Worm (Caenorhabditis elegans) whole organism, L4 larva: ENCODE measurements around the gene D1044.4.

Experiments used
- D1046.2 ChIP-seq: fragments of 200-800 bp; sonication (Bioruptor generic); IDR thresholded peaks from 2 replicates; pipeline ENCODE4 v1.3.6; 2022; ENCODE audit warnings: missing genetic modification characterization, missing compliant biosample characterization
- F26F4.8 ChIP-seq: fragments of 200-800 bp; sonication (Bioruptor generic); conservative IDR thresholded peaks from 2 replicates; pipeline ENCODE4 v1.3.6; 2022; ENCODE audit warnings: missing genetic modification characterization, missing compliant biosample characterization
- F37D6.2 ChIP-seq: sonication (generic microtip); optimal IDR thresholded peaks from 2 replicates; lab custom pipeline; 2016; ENCODE audit warnings: mild to moderate bottlenecking, missing genetic modification characterization, missing compliant biosample characterization
- F49E8.2 ChIP-seq: sonication (generic microtip); optimal IDR thresholded peaks from 2 replicates; lab custom pipeline; 2016; ENCODE audit warnings: missing compliant biosample characterization, mild to moderate bottlenecking, missing genetic modification characterization, borderline replicate concordance
- R02D3.7 ChIP-seq: fragments of 150-350 bp; sonication (generic microtip); optimal IDR thresholded peaks from 3 replicates; lab custom pipeline; 2014; ENCODE audit warnings: missing biosample characterization, missing genetic modification characterization
- T20F7.1 ChIP-seq: fragments of 200-800 bp; sonication (Bioruptor generic); optimal IDR thresholded peaks from 2 replicates; lab custom pipeline; 2018; ENCODE audit warnings: mild to moderate bottlenecking, missing genetic modification characterization, missing compliant biosample characterization
- T26A8.4 ChIP-seq: fragments of 200-800 bp; sonication (Bioruptor generic); IDR thresholded peaks from 2 replicates; pipeline ENCODE4 v1.3.6; 2022; ENCODE audit warnings: missing genetic modification characterization, missing compliant biosample characterization
- Y48G9A.11 ChIP-seq: fragments of 200-800 bp; sonication (Bioruptor generic); IDR thresholded peaks from 2 replicates; pipeline ENCODE4 v1.3.6; 2022; ENCODE audit warnings: missing genetic modification reagents, missing genetic modification characterization, missing compliant biosample characterization
- Y75B8A.6 ChIP-seq: fragments of 200-800 bp; sonication (Bioruptor generic); IDR thresholded peaks from 2 replicates; pipeline ENCODE4 v1.3.6; 2022; ENCODE audit warnings: missing genetic modification reagents, missing genetic modification characterization, missing compliant biosample characterization
- ZK337.2 ChIP-seq: fragments of 200-800 bp; sonication (Bioruptor generic); IDR thresholded peaks from 2 replicates; pipeline ENCODE4 v1.3.6; 2022; ENCODE audit warnings: missing genetic modification reagents, missing genetic modification characterization, missing compliant biosample characterization
- aha-1 ChIP-seq: fragments of 150-350 bp; peaks from one replicate; lab custom pipeline; 2014; ENCODE audit warnings: missing biosample characterization, missing genetic modification characterization
- ama-1 ChIP-seq: fragments of 150-350 bp; optimal IDR thresholded peaks from 2 replicates; lab custom pipeline; 2014; ENCODE audit warnings: inconsistent platforms, mixed read lengths
- ceh-44 ChIP-seq: fragments of 200-800 bp; sonication (Bioruptor generic); IDR thresholded peaks from 2 replicates; pipeline ENCODE4 v1.3.6; 2022; ENCODE audit warnings: missing genetic modification reagents, missing genetic modification characterization, missing compliant biosample characterization
- ceh-62 ChIP-seq: sonication (generic microtip); optimal IDR thresholded peaks from 2 replicates; lab custom pipeline; 2017; ENCODE audit warnings: missing biosample characterization, missing genetic modification characterization
- ceh-82 ChIP-seq: sonication (generic microtip); optimal IDR thresholded peaks from 2 replicates; lab custom pipeline; 2017; ENCODE audit warnings: missing biosample characterization, missing genetic modification characterization
- ces-1 ChIP-seq: fragments of 150-350 bp; sonication (generic microtip); optimal IDR thresholded peaks from 4 replicates; lab custom pipeline; 2014; ENCODE audit warnings: missing biosample characterization, missing genetic modification reagents, missing genetic modification characterization
- daf-16 ChIP-seq, 3 experiments: sonication (generic microtip); optimal IDR thresholded peaks; 2 replicates each; lab custom pipeline; 2016 to 2017; ENCODE audit warnings: missing genetic modification characterization in 3 of 3, missing genetic modification reagents in 3 of 3, mild to moderate bottlenecking in 2 of 3, missing compliant biosample characterization in 2 of 3, missing biosample characterization in 1 of 3, moderate library complexity in 1 of 3
- dmd-6 ChIP-seq: fragments of 200-800 bp; sonication (Bioruptor generic); IDR thresholded peaks from 2 replicates; pipeline ENCODE4 v1.3.6; 2022; ENCODE audit warnings: missing genetic modification reagents, missing genetic modification characterization, missing compliant biosample characterization
- dve-1 ChIP-seq: sonication (generic microtip); optimal IDR thresholded peaks from 2 replicates; lab custom pipeline; 2017; ENCODE audit warnings: antibody characterized with exemption, mild to moderate bottlenecking, missing genetic modification characterization, missing compliant biosample characterization; ENCODE audit not compliant: insufficient read depth
- egl-27 ChIP-seq: sonication (generic microtip); optimal IDR thresholded peaks from 3 replicates; lab custom pipeline; 2017; ENCODE audit warnings: missing biosample characterization, missing genetic modification reagents, missing genetic modification characterization
- fkh-10 ChIP-seq: fragments of 150-350 bp; optimal IDR thresholded peaks from 2 replicates; lab custom pipeline; 2014; ENCODE audit warnings: missing biosample characterization, missing genetic modification reagents, missing genetic modification characterization
- gei-8 ChIP-seq: fragments of 200-800 bp; sonication (Bioruptor generic); optimal IDR thresholded peaks from 2 replicates; lab custom pipeline; 2018; ENCODE audit warnings: mild to moderate bottlenecking, missing genetic modification characterization, missing compliant biosample characterization
- hif-1 ChIP-seq, 2 experiments: sonication (generic microtip); optimal IDR thresholded peaks; 2 replicates each; lab custom pipeline; 2016 to 2017; ENCODE audit warnings: missing compliant biosample characterization in 2 of 2, missing genetic modification characterization in 2 of 2, missing genetic modification reagents in 2 of 2, missing genotype in 2 of 2, mild to moderate bottlenecking in 1 of 2
- lim-7 ChIP-seq: fragments of 200-800 bp; sonication (Bioruptor generic); IDR thresholded peaks from 2 replicates; pipeline ENCODE4 v1.3.6; 2022; ENCODE audit warnings: missing genetic modification characterization, missing compliant biosample characterization
- lin-15B ChIP-seq: fragments of 150-350 bp; sonication (generic microtip); optimal IDR thresholded peaks from 3 replicates; lab custom pipeline; 2014; ENCODE audit warnings: missing biosample characterization, missing genetic modification characterization
- lin-29 ChIP-seq: fragments of 200-800 bp; sonication (Bioruptor generic); IDR thresholded peaks from 2 replicates; pipeline ENCODE4 v1.3.6; 2022; ENCODE audit warnings: missing genetic modification reagents, missing genetic modification characterization, missing compliant biosample characterization
- lsy-2 ChIP-seq, 2 experiments: fragments of 150-350 bp in 1 of 2; sonication (generic microtip) in 1 of 2; optimal IDR thresholded peaks; 2 replicates each; lab custom pipeline; 2014 to 2017; ENCODE audit warnings: missing biosample characterization in 2 of 2, missing genetic modification characterization in 2 of 2
- madf-9 ChIP-seq: fragments of 200-800 bp; sonication (Bioruptor generic); conservative IDR thresholded peaks from 2 replicates; pipeline ENCODE4 v1.3.6; 2022; ENCODE audit warnings: missing genetic modification reagents, missing genetic modification characterization, missing compliant biosample characterization
- mdl-1 ChIP-seq, 2 experiments: fragments of 150-350 bp in 1 of 2; sonication (generic microtip) in 1 of 2; optimal IDR thresholded peaks; 2 replicates each; lab custom pipeline; 2014 to 2017; ENCODE audit warnings: missing biosample characterization in 2 of 2, missing genetic modification characterization in 2 of 2
- mdt-29 ChIP-seq: fragments of 200-800 bp; sonication (Bioruptor generic); IDR thresholded peaks from 2 replicates; pipeline ENCODE4 v1.3.6; 2022; ENCODE audit warnings: missing genetic modification reagents, missing genetic modification characterization, missing compliant biosample characterization
- mep-1 ChIP-seq: fragments of 150-350 bp; sonication (generic microtip); optimal IDR thresholded peaks from 3 replicates; lab custom pipeline; 2014; ENCODE audit warnings: missing biosample characterization, missing genetic modification characterization
- nhr-10 ChIP-seq: fragments of 150-350 bp; optimal IDR thresholded peaks from 2 replicates; lab custom pipeline; 2014; ENCODE audit warnings: missing biosample characterization, missing genetic modification characterization
- nhr-102 ChIP-seq: sonication (generic microtip); optimal IDR thresholded peaks from 2 replicates; lab custom pipeline; 2016; ENCODE audit warnings: mild to moderate bottlenecking, missing genetic modification characterization, moderate library complexity, missing compliant biosample characterization
- nhr-237 ChIP-seq: sonication (generic microtip); optimal IDR thresholded peaks from 2 replicates; lab custom pipeline; 2017; ENCODE audit warnings: missing biosample characterization, missing genetic modification characterization
- nhr-28 ChIP-seq: fragments of 150-350 bp; optimal IDR thresholded peaks from 2 replicates; lab custom pipeline; 2014; ENCODE audit warnings: missing biosample characterization, missing genetic modification characterization
- nhr-48 ChIP-seq: sonication (generic microtip); optimal IDR thresholded peaks from 2 replicates; lab custom pipeline; 2016; ENCODE audit warnings: mild to moderate bottlenecking, missing genetic modification characterization, missing compliant biosample characterization
- nhr-6 ChIP-seq: fragments of 150-350 bp; optimal IDR thresholded peaks from 2 replicates; lab custom pipeline; 2014; ENCODE audit warnings: missing biosample characterization, missing genetic modification characterization
- nhr-77 ChIP-seq: fragments of 150-350 bp; optimal IDR thresholded peaks from 2 replicates; lab custom pipeline; 2014; ENCODE audit warnings: missing biosample characterization, missing genetic modification characterization
- php-3 ChIP-seq: fragments of 200-800 bp; sonication (Bioruptor generic); IDR thresholded peaks from 2 replicates; pipeline ENCODE4 v1.3.6; 2022; ENCODE audit warnings: missing genetic modification reagents, missing genetic modification characterization, missing compliant biosample characterization
- sdz-12 ChIP-seq: fragments of 200-800 bp; sonication (Bioruptor generic); optimal IDR thresholded peaks from 2 replicates; lab custom pipeline; 2018; ENCODE audit warnings: mild to moderate bottlenecking, missing genetic modification characterization, missing compliant biosample characterization
- set-16 ChIP-seq: fragments of 200-800 bp; sonication (Bioruptor generic); IDR thresholded peaks from 2 replicates; pipeline ENCODE4 v1.3.6; 2022; ENCODE audit warnings: missing genetic modification reagents, missing genetic modification characterization, missing compliant biosample characterization
- skn-1 ChIP-seq: fragments of 150-350 bp; optimal IDR thresholded peaks from 2 replicates; lab custom pipeline; 2014; ENCODE audit warnings: missing biosample characterization, missing genetic modification characterization
- snpc-1.2 ChIP-seq: fragments of 200-800 bp; sonication (Bioruptor generic); IDR thresholded peaks from 2 replicates; pipeline ENCODE4 v1.3.6; 2022; ENCODE audit warnings: missing genetic modification reagents, missing genetic modification characterization, missing compliant biosample characterization
- tra-1 ChIP-seq: fragments of 200-800 bp; sonication (Bioruptor generic); IDR thresholded peaks from 2 replicates; pipeline ENCODE4 v1.3.6; 2022; ENCODE audit warnings: missing genetic modification reagents, missing genetic modification characterization, missing compliant biosample characterization
- unc-62 ChIP-seq, 3 experiments: fragments of 150-350 bp in 1 of 3; sonication (generic microtip); optimal IDR thresholded peaks in 2 of 3; peaks in 1 of 3; 1 replicate in 1 of 3; 2 replicates in 2 of 3; lab custom pipeline; 2014 to 2017; ENCODE audit warnings: missing biosample characterization in 3 of 3, missing genetic modification characterization in 3 of 3, missing genetic modification reagents in 3 of 3, missing genotype in 1 of 3
- vab-7 ChIP-seq: fragments of 200-800 bp; sonication (Bioruptor generic); IDR thresholded peaks from 2 replicates; pipeline ENCODE4 v1.3.6; 2022; ENCODE audit warnings: missing genetic modification reagents, missing genetic modification characterization, missing compliant biosample characterization
- zfp-2 ChIP-seq: sonication (generic microtip); optimal IDR thresholded peaks from 2 replicates; lab custom pipeline; 2016; ENCODE audit warnings: mild to moderate bottlenecking, missing genetic modification characterization, missing compliant biosample characterization
- zfp-3 ChIP-seq: fragments of 200-800 bp; sonication (Bioruptor generic); conservative IDR thresholded peaks from 2 replicates; pipeline ENCODE4 v1.3.6; 2022; ENCODE audit warnings: missing genetic modification reagents, missing genetic modification characterization, missing compliant biosample characterization

Gene D1044.4

DNA sequence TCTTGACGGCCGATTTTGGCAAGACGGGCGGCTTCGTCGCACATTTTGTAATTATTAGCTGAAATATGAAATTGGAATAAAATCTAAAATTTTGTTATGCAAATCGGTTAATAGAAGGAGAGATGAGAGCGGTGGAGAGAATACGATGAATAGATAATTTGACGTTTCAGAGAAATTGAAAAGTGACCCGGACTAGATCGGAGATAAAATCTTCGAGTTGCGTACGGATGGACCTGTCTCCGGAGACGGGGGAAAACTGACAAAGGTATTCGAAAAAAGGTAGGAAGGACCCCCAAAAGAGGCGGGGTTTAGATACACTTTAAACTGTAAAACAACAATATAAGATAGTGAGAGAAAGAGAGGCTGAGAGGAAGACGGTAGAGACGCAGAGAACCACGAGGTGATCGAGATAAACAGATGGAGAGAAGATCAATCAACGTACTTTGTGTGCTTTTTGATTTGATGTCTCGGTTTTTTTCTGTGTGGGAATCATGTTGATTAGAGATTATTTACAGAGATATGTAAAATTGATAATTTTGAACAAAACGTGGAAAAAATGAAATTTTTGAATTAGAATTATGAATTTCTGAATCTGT is 30.3 kb upstream of the D1044.4 start, which contains the start of gene F09F7.6 (continued):
- TF ChIP-seq gei-8 (GFP tag; lab: Kevin White, UChicago) (no peak), madf-9 (GFP tag; lab: Robert Waterston, UW) (no peak), nhr-237 (tag; lab: Kevin White, UChicago) (no peak), nhr-10 (tag; lab: Kevin White, UChicago) (peak; percentile 2), dmd-6 (GFP tag; lab: Robert Waterston, UW) (peak; percentile 81), tra-1 (GFP tag; lab: Robert Waterston, UW) (peak; percentile 74), nhr-48 (tag; lab: Kevin White, UChicago) (peak; percentile 33), lin-29 (GFP tag; lab: Robert Waterston, UW) (no peak), nhr-102 (tag; lab: Kevin White, UChicago) (peak; percentile 24), mdl-1 (tag; optimal IDR thresholded peaks at IDR 0.05; lab: Kevin White, UChicago) (peak; percentile 82 to 94), ceh-62 (tag; lab: Kevin White, UChicago) (no peak), lsy-2 (tag; optimal IDR thresholded peaks at IDR 0.05; lab: Kevin White, UChicago) (peak in 1 of 2 experiments; percentile 69)

- TF ChIP-seq F49E8.2, result no peak
- TF ChIP-seq F26F4.8, result no peak
- TF ChIP-seq T26A8.4, result peak; percentile 47; the same call in 1 of the 2 replicates
- TF ChIP-seq vab-7, result 0 out of 2 replicates have a peak, but pooled peaks have one; percentile 6
- TF ChIP-seq sdz-12 (GFP tag; lab: Kevin White, UChicago), result peak; percentile 74
- TF ChIP-seq set-16, result no peak
- TF ChIP-seq ces-1 (GFP tag; lab: Kevin White, UChicago), result no peak
- 0 out of 2 replicates have a peak, but pooled peaks have one; percentile 28 for TF ChIP-seq snpc-1.2 (GFP tag; lab: Robert Waterston, UW)
- peak in 1 of 2 experiments; percentile 7 for TF ChIP-seq lsy-2 (tag; optimal IDR thresholded peaks at IDR 0.05; lab: Kevin White, UChicago)
- peak; percentile 62 for TF ChIP-seq dve-1 (tag; lab: Kevin White, UChicago)
- peak; percentile 53 for TF ChIP-seq mep-1 (tag; lab: Kevin White, UChicago)
- TF ChIP-seq php-3, result 0 out of 2 replicates have a peak, but pooled peaks have one; percentile 38
- no peak for TF ChIP-seq lin-15B (tag; lab: Kevin White, UChicago)
- no peak for TF ChIP-seq ZK337.2 (GFP tag; lab: Robert Waterston, UW)
- TF ChIP-seq mdt-29 (GFP tag; lab: Robert Waterston, UW), result peak; percentile 43; the same call in 1 of the 2 replicates
- no peak for TF ChIP-seq skn-1
- TF ChIP-seq T20F7.1 (GFP tag; lab: Kevin White, UChicago), result peak; percentile 12
- no peak for TF ChIP-seq fkh-10
- no peak for TF ChIP-seq D1046.2
- no peak for TF ChIP-seq daf-16 (GFP tag; optimal IDR thresholded peaks at IDR 0.05; lab: Kevin White, UChicago)
- peak; percentile 46 for TF ChIP-seq daf-16 (tag; optimal IDR thresholded peaks at IDR 0.05; lab: Kevin White, UChicago)
- peak; percentile 90 for TF ChIP-seq zfp-3 (GFP tag; lab: Robert Waterston, UW)
- TF ChIP-seq ama-1 (lab: Kevin White, UChicago), result peak; percentile 60
- no peak for TF ChIP-seq lim-7 (GFP tag; lab: Robert Waterston, UW)
- TF ChIP-seq nhr-77, result peak; percentile 35
- 0 out of 2 replicates have a peak, but pooled peaks have one; percentile 20 for TF ChIP-seq tra-1 (GFP tag; lab: Robert Waterston, UW)
- TF ChIP-seq nhr-237 (tag; lab: Kevin White, UChicago), result no peak
- TF ChIP-seq Y75B8A.6 (GFP tag; lab: Robert Waterston, UW), result no peak
- TF ChIP-seq nhr-6 (tag; lab: Kevin White, UChicago), result peak; percentile 22
Observed at ce11 chrIII:5550844-5551243, 29.0 kb upstream of the D1044.4 start.

- TF ChIP-seq ceh-44 (GFP tag; lab: Robert Waterston, UW), result no peak
- no peak for TF ChIP-seq ceh-82 (tag; lab: Kevin White, UChicago)
- peak; percentile 42 for TF ChIP-seq aha-1 (tag; lab: Kevin White, UChicago)
- TF ChIP-seq F37D6.2 (tag; lab: Kevin White, UChicago), result no peak
- TF ChIP-seq egl-27 (tag; lab: Kevin White, UChicago), result no peak
- peak; percentile 48 for TF ChIP-seq nhr-28 (tag; lab: Kevin White, UChicago)
- peak in 1 of 2 experiments; percentile 61 for TF ChIP-seq unc-62 (GFP tag; optimal IDR thresholded peaks at IDR 0.05 in 1 of 2; lab: Kevin White, UChicago)
- TF ChIP-seq unc-62 (tag; optimal IDR thresholded peaks at IDR 0.05; lab: Kevin White, UChicago), result no peak
- TF ChIP-seq mdl-1 (tag; optimal IDR thresholded peaks at IDR 0.05; lab: Kevin White, UChicago), result peak in 1 of 2 experiments; percentile 32
- no peak for TF ChIP-seq zfp-2
- TF ChIP-seq vab-7, result no peak
- no peak for TF ChIP-seq R02D3.7
- TF ChIP-seq hif-1 (tag; optimal IDR thresholded peaks at IDR 0.05; lab: Kevin White, UChicago), result no peak
- TF ChIP-seq Y48G9A.11, result no peak
Observed at ce11 chrIII:5550193-5550592, 28.4 kb upstream of the D1044.4 start.
